Worm (Caenorhabditis elegans): ENCODE results near the gene C09G4.4.

The C09G4.4 gene

DNA sequence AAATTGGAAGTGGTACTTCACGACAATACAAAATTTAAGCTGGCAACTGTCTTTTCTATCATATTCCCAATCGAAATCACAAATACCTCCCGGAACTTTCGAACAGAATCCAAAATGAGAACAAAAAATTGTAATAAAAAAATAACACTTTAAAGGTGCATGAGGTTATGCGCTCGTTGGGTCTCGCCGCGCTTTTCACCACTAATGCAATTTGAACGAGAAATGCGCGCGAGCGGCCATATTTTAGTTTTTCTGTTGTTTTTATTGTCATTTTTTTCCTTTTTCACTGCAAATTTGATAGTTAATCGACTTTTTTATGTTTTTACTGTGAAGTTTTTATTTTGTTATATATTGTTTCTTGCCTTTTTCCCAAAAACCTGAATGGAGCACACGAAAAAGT, 1.7 kb upstream of the C09G4.4 start, which contains the start of gene mes-6:
Gene mes-6 (plus strand): TSS at position 229 of the 400 bp plus-strand sequence.
- TF ChIP-seq nhr-47 (tag; optimal IDR thresholded peaks at IDR 0.05) (peak; percentile 45), dpl-1 (GFP tag; optimal IDR thresholded peaks at IDR 0.05) (peak; percentile 84 to 90 (median 87)), lin-14 (GFP tag; optimal IDR thresholded peaks at IDR 0.05) (peak; percentile 42), mep-1 (tag; optimal IDR thresholded peaks at IDR 0.05) (peak; percentile 51), rnt-1 (tag; optimal IDR thresholded peaks at IDR 0.05) (peak; percentile 59), nhr-71 (tag; optimal IDR thresholded peaks at IDR 0.05) (peak; percentile 42), ceh-82 (tag; optimal IDR thresholded peaks at IDR 0.05) (peak in 2 of 3 experiments; percentile 20 to 63), unc-86 (tag; optimal IDR thresholded peaks at IDR 0.05) (no peak), nhr-28 (tag; optimal IDR thresholded peaks at IDR 0.05) (no peak), snu-23 (GFP tag; optimal IDR thresholded peaks at IDR 0.05) (peak; percentile 58), irx-1 (tag; optimal IDR thresholded peaks at IDR 0.05) (peak; percentile 11), efl-1 (optimal IDR thresholded peaks at IDR 0.05) (peak; percentile 89), efl-1 (GFP tag; optimal IDR thresholded peaks at IDR 0.05 in 1 of 2) (peak; percentile 88 to 98), Y116A8C.19 (tag; optimal IDR thresholded peaks at IDR 0.05; ENCODE audit: borderline replicate concordance) (no peak), nhr-20 (tag; optimal IDR thresholded peaks at IDR 0.05) (peak; percentile 29), xbp-1 (tag; optimal IDR thresholded peaks at IDR 0.05) (peak; percentile 43), nhr-85 (tag) (peak; percentile 43), elt-3 (tag; optimal IDR thresholded peaks at IDR 0.05) (peak in 1 of 6 experiments; percentile 62), fkh-8 (tag; optimal IDR thresholded peaks at IDR 0.05) (no peak), lin-35 (GFP tag; optimal IDR thresholded peaks at IDR 0.05) (peak; percentile 87 to 91), fkh-10 (GFP tag; optimal IDR thresholded peaks at IDR 0.05) (peak; percentile 19), unc-130 (tag; optimal IDR thresholded peaks at IDR 0.05) (peak; percentile 42), ama-1 (optimal IDR thresholded peaks at IDR 0.05) (no peak), C16A3.4 (tag; optimal IDR thresholded peaks at IDR 0.05) (peak; percentile 55), aly-2 (tag; optimal IDR thresholded peaks at IDR 0.05) (no peak), jun-1 (tag; optimal IDR thresholded peaks at IDR 0.05) (peak; percentile 17), tbx-2 (tag; optimal IDR thresholded peaks at IDR 0.05) (peak; percentile 27), vab-15 (tag; optimal IDR thresholded peaks at IDR 0.05) (peak; percentile 19), mdl-1 (tag; optimal IDR thresholded peaks at IDR 0.05) (peak in 1 of 2 experiments; percentile 19), unc-62 (GFP tag; optimal IDR thresholded peaks at IDR 0.05) (no peak), isw-1 (GFP tag; IDR thresholded peaks at IDR 0.05) (peak; percentile 27; the same call in 1 of the 2 replicates), lsy-2 (tag; optimal IDR thresholded peaks at IDR 0.05) (peak; percentile 68 to 77), skn-1 (tag; optimal IDR thresholded peaks at IDR 0.05) (peak; percentile 33), ets-5 (GFP tag; IDR thresholded peaks at IDR 0.05) (no peak), nhr-19 (GFP tag; conservative IDR thresholded peaks at IDR 0.05) (peak; percentile 16; the same call in 1 of the 2 replicates), ces-1 (GFP tag; optimal IDR thresholded peaks at IDR 0.05) (peak; percentile 46), ceh-63 (GFP tag; optimal IDR thresholded peaks at IDR 0.05) (no peak), lin-39 (tag; optimal IDR thresholded peaks at IDR 0.05) (no peak), dsc-1 (tag; optimal IDR thresholded peaks at IDR 0.05) (peak; percentile 16), blmp-1 (tag; optimal IDR thresholded peaks at IDR 0.05) (peak; percentile 31)

DNA sequence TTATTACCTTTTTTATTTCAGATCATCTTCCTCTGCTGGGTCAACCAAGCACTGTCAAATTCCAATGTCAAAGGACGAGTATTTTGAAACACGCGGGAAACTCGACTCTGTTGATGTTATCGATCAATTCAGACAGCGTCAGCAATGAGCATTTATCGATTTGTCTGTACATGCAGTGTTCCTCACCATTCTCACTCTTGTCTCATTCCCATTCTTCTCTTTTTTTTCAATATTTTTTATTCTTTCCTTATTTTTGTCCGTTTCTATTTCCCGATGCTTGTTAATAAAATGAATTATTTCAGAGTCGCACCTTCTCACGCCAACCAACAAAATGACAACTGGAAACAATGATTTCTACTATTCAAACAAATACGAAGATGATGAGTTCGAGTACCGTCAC, 840 bp downstream of the C09G4.4 start, which contains the start of gene cks-1:
Gene cks-1 (plus strand): TSS at position 301 of the 400 bp plus-strand sequence.
- TF ChIP-seq tbx-2 (tag; optimal IDR thresholded peaks at IDR 0.05) (no peak), swsn-7 (tag; optimal IDR thresholded peaks at IDR 0.05) (no peak), mep-1 (tag; optimal IDR thresholded peaks at IDR 0.05) (no peak), mab-9 (GFP tag; IDR thresholded peaks at IDR 0.05) (no peak), hlh-4 (tag; optimal IDR thresholded peaks at IDR 0.05) (no peak), efl-3 (GFP tag; optimal IDR thresholded peaks at IDR 0.05) (no peak), irx-1 (tag; optimal IDR thresholded peaks at IDR 0.05) (no peak), zip-4 (GFP tag; optimal IDR thresholded peaks at IDR 0.05) (no peak), unc-30 (tag; optimal IDR thresholded peaks at IDR 0.05) (no peak), ceh-8 (GFP tag; optimal IDR thresholded peaks at IDR 0.05) (no peak), isw-1 (GFP tag; IDR thresholded peaks at IDR 0.05) (no peak)
